Worm (Caenorhabditis elegans): ENCODE measurements around the gene str-206.

ce11 chrV:6213216-6213735 lies 4.7 kb upstream of the str-206 start:
- no peak for TF ChIP-seq nhr-237 (tag; optimal IDR thresholded peaks at IDR 0.05)
- TF ChIP-seq aly-2 (tag; optimal IDR thresholded peaks at IDR 0.05), result no peak
- TF ChIP-seq ceh-16 (tag; optimal IDR thresholded peaks at IDR 0.05), result no peak
- no peak for TF ChIP-seq ama-1 (optimal IDR thresholded peaks at IDR 0.05)
- no peak for TF ChIP-seq sem-4 (tag; optimal IDR thresholded peaks at IDR 0.05)
- no peak for TF ChIP-seq skn-1 (tag; optimal IDR thresholded peaks at IDR 0.05)
- no peak for TF ChIP-seq lin-13 (GFP tag; optimal IDR thresholded peaks at IDR 0.05)
- TF ChIP-seq nhr-11 (tag; optimal IDR thresholded peaks at IDR 0.05), result no peak
- no peak for TF ChIP-seq nhr-77 (tag; optimal IDR thresholded peaks at IDR 0.05)
- no peak for TF ChIP-seq zag-1 (tag; optimal IDR thresholded peaks at IDR 0.05)

Measured in whole organism, L2 larva.